Fruit fly (Drosophila melanogaster) whole organism, embryonic: Measurements from ENCODE around the gene CG31637.

Experiments used
- Asciz ChIP-seq: fragments of 200-800 bp; sonication (Bioruptor generic); optimal IDR thresholded peaks from 2 replicates; lab custom pipeline; 2017; ENCODE audit warnings: missing biosample characterization, mild to moderate bottlenecking, missing genetic modification characterization, missing genetic modification reagents
- Atf6 ChIP-seq: fragments of 200-800 bp; sonication (Bioruptor generic); IDR thresholded peaks from 2 replicates; pipeline ENCODE4 v1.3.6; 2022; ENCODE audit warnings: missing biosample characterization, missing genetic modification characterization
- CG10959 ChIP-seq: fragments of 200-800 bp; sonication (Bioruptor generic); IDR thresholded peaks from 2 replicates; pipeline ENCODE4 v1.3.6; 2022; ENCODE audit warnings: missing biosample characterization, missing genetic modification characterization
- CG12155 ChIP-seq: fragments of 200-800 bp; sonication (Bioruptor generic); optimal IDR thresholded peaks from 3 replicates; lab custom pipeline; 2016; ENCODE audit warnings: missing biosample characterization, missing genetic modification characterization
- CG13287 ChIP-seq: fragments of 200-800 bp; sonication (Bioruptor generic); IDR thresholded peaks from 2 replicates; pipeline ENCODE4 v1.3.6; 2022; ENCODE audit warnings: missing biosample characterization, missing genetic modification characterization; ENCODE audit not compliant: partially characterized antibody
- CG1647 ChIP-seq: fragments of 200-800 bp; sonication (Bioruptor generic); optimal IDR thresholded peaks from 3 replicates; lab custom pipeline; 2016; ENCODE audit warnings: missing biosample characterization, missing genetic modification characterization
- CG16815 ChIP-seq: fragments of 200-800 bp; sonication (Bioruptor generic); optimal IDR thresholded peaks from 3 replicates; lab custom pipeline; 2017; ENCODE audit warnings: missing biosample characterization, mild to moderate bottlenecking, missing genetic modification characterization
- CG18476 ChIP-seq: fragments of 200-800 bp; sonication (Bioruptor generic); optimal IDR thresholded peaks from 2 replicates; lab custom pipeline; 2016; ENCODE audit warnings: missing biosample characterization, mild to moderate bottlenecking, missing genetic modification characterization
- CG31224 ChIP-seq: fragments of 200-800 bp; sonication (Bioruptor generic); IDR thresholded peaks from 2 replicates; pipeline ENCODE4 v1.3.6; 2022; ENCODE audit warnings: missing biosample characterization, missing genetic modification characterization
- CG3163 ChIP-seq: fragments of 200-800 bp; sonication (Bioruptor generic); optimal IDR thresholded peaks from 3 replicates; lab custom pipeline; 2016; ENCODE audit warnings: missing biosample characterization, missing genetic modification characterization
- CG32767 ChIP-seq: fragments of 200-800 bp; sonication (Bioruptor generic); IDR thresholded peaks from 2 replicates; pipeline ENCODE4 v1.3.6; 2022; ENCODE audit warnings: missing biosample characterization, missing genetic modification characterization
- CG33213 ChIP-seq: fragments of 200-800 bp; sonication (Bioruptor generic); optimal IDR thresholded peaks from 3 replicates; lab custom pipeline; 2016; ENCODE audit warnings: missing biosample characterization, missing genetic modification characterization
- CG3995 ChIP-seq: fragments of 200-800 bp; sonication (Bioruptor generic); optimal IDR thresholded peaks from 3 replicates; lab custom pipeline; 2016; ENCODE audit warnings: missing biosample characterization, missing genetic modification characterization
- CG42726 ChIP-seq: fragments of 200-800 bp; sonication (Bioruptor generic); IDR thresholded peaks from 2 replicates; pipeline ENCODE4 v1.3.6; 2022; ENCODE audit warnings: missing biosample characterization, missing genetic modification characterization; ENCODE audit not compliant: partially characterized antibody
- CG6791 ChIP-seq: fragments of 200-800 bp; sonication (Bioruptor generic); IDR thresholded peaks from 3 replicates; pipeline ENCODE4 v1.3.6; 2022; ENCODE audit warnings: missing biosample characterization, missing genetic modification characterization; ENCODE audit not compliant: partially characterized antibody
- CG8944 ChIP-seq: fragments of 200-800 bp; sonication (Bioruptor generic); optimal IDR thresholded peaks from 3 replicates; lab custom pipeline; 2016; ENCODE audit warnings: missing biosample characterization, missing genetic modification characterization
- Chrac-16 ChIP-seq: fragments of 200-800 bp; sonication (Bioruptor generic); optimal IDR thresholded peaks from 3 replicates; lab custom pipeline; 2016; ENCODE audit warnings: missing biosample characterization, missing genetic modification characterization
- CoRest ChIP-seq: fragments of 200-800 bp; sonication (Bioruptor generic); optimal IDR thresholded peaks from 3 replicates; lab custom pipeline; 2018; ENCODE audit warnings: missing biosample characterization, mild to moderate bottlenecking, missing genetic modification characterization, moderate library complexity
- E2f2 ChIP-seq: fragments of 200-800 bp; sonication (Bioruptor generic); IDR thresholded peaks from 2 replicates; pipeline ENCODE4 v1.3.6; 2022; ENCODE audit warnings: missing biosample characterization, missing genetic modification characterization
- ERR ChIP-seq: fragments of 200-800 bp; sonication (Bioruptor generic); optimal IDR thresholded peaks from 2 replicates; lab custom pipeline; 2016; ENCODE audit warnings: missing biosample characterization, missing genetic modification characterization
- Fer1 ChIP-seq: fragments of 200-800 bp; sonication (Bioruptor generic); optimal IDR thresholded peaks from 2 replicates; lab custom pipeline; 2017; ENCODE audit warnings: missing biosample characterization, mild to moderate bottlenecking, missing genetic modification characterization
- Gug ChIP-seq: fragments of 200-800 bp; sonication (Bioruptor generic); IDR thresholded peaks from 4 replicates; pipeline ENCODE4 v1.3.6; 2022; ENCODE audit warnings: missing biosample characterization, missing genetic modification characterization
- Hey ChIP-seq: fragments of 200-800 bp; sonication (Bioruptor generic); optimal IDR thresholded peaks from 3 replicates; lab custom pipeline; 2018; ENCODE audit warnings: missing biosample characterization, mild to moderate bottlenecking, missing genetic modification characterization
- Kr ChIP-seq: fragments of 200-800 bp; sonication (Bioruptor generic); optimal IDR thresholded peaks from 2 replicates; lab custom pipeline; 2017; ENCODE audit warnings: missing biosample characterization, mild to moderate bottlenecking, missing genetic modification characterization
- MBD-R2 ChIP-seq: fragments of 200-800 bp; sonication (Bioruptor generic); IDR thresholded peaks from 2 replicates; pipeline ENCODE4 v1.3.6; 2022; ENCODE audit warnings: missing biosample characterization, missing genetic modification characterization
- Med ChIP-seq: fragments of 200-800 bp; sonication (Bioruptor generic); peaks from one replicate; lab custom pipeline; 2016; ENCODE audit warnings: missing biosample characterization, missing genetic modification characterization, mild to moderate bottlenecking, inconsistent platforms, moderate library complexity
- Pdp1 ChIP-seq, 2 experiments: fragments of 200-800 bp; sonication (Bioruptor generic); optimal IDR thresholded peaks; 3 replicates each; lab custom pipeline; 2016; ENCODE audit warnings: missing biosample characterization in 2 of 2, missing genetic modification characterization in 2 of 2, mild to moderate bottlenecking in 1 of 2, moderate library complexity in 1 of 2
- Rx ChIP-seq: fragments of 200-800 bp; sonication (Bioruptor generic); IDR thresholded peaks from 2 replicates; pipeline ENCODE4 v1.3.6; 2022; ENCODE audit warnings: missing biosample characterization, missing genetic modification characterization
- Side ChIP-seq: fragments of 200-800 bp; sonication (Bioruptor generic); optimal IDR thresholded peaks from 2 replicates; lab custom pipeline; 2016; ENCODE audit warnings: missing biosample characterization, missing genetic modification characterization
- Stat92E ChIP-seq, 3 experiments: fragments of >200 bp in 2 of 3; fragments of 200-800 bp in 1 of 3; sonication (Bioruptor generic) in 1 of 3; optimal IDR thresholded peaks; 2 replicates each; lab custom pipeline; 2017 to 2019; ENCODE audit warnings: missing biosample characterization in 3 of 3, missing genetic modification characterization in 3 of 3, mild to moderate bottlenecking in 1 of 3, moderate library complexity in 1 of 3
- az2 ChIP-seq: fragments of 200-800 bp; sonication (Bioruptor generic); optimal IDR thresholded peaks from 3 replicates; lab custom pipeline; 2016; ENCODE audit warnings: missing biosample characterization, missing genetic modification characterization
- caup ChIP-seq: fragments of 200-800 bp; sonication (Bioruptor generic); optimal IDR thresholded peaks from 3 replicates; lab custom pipeline; 2017; ENCODE audit warnings: missing biosample characterization, mild to moderate bottlenecking, missing genetic modification characterization, moderate library complexity; ENCODE audit not compliant: severe bottlenecking
- dan ChIP-seq: fragments of 200-800 bp; sonication (Bioruptor generic); IDR thresholded peaks from 2 replicates; pipeline ENCODE4 v1.3.6; 2022; ENCODE audit warnings: missing biosample characterization, missing genetic modification characterization
- dimm ChIP-seq: fragments of 200-800 bp; sonication (Bioruptor generic); IDR thresholded peaks from 2 replicates; pipeline ENCODE4 v1.3.6; 2022; ENCODE audit warnings: missing biosample characterization, missing genetic modification characterization
- eve ChIP-seq, 2 experiments: fragments of >200 bp; optimal IDR thresholded peaks; 2 replicates each; lab custom pipeline; 2017; ENCODE audit warnings: missing biosample characterization in 2 of 2, missing genetic modification characterization in 2 of 2
- exex ChIP-seq: fragments of 200-800 bp; sonication (Bioruptor generic); optimal IDR thresholded peaks from 4 replicates; lab custom pipeline; 2018; ENCODE audit warnings: missing biosample characterization, mild to moderate bottlenecking, missing genetic modification characterization, moderate library complexity
- ftz-f1 ChIP-seq: fragments of 200-800 bp; sonication (Bioruptor generic); optimal IDR thresholded peaks from 2 replicates; lab custom pipeline; 2016; ENCODE audit warnings: missing biosample characterization, missing genetic modification characterization
- gem ChIP-seq: fragments of 200-800 bp; sonication (Bioruptor generic); optimal IDR thresholded peaks from 2 replicates; lab custom pipeline; 2019; ENCODE audit warnings: missing biosample characterization, mild to moderate bottlenecking, missing genetic modification characterization, moderate library complexity
- gro ChIP-seq: fragments of 200-800 bp; sonication (Bioruptor generic); optimal IDR thresholded peaks from 2 replicates; lab custom pipeline; 2016; ENCODE audit warnings: missing biosample characterization, missing genetic modification characterization
- gsb ChIP-seq: fragments of 200-800 bp; sonication (Bioruptor generic); IDR thresholded peaks from 2 replicates; pipeline ENCODE4 v1.3.6; 2022; ENCODE audit warnings: missing biosample characterization, missing genetic modification characterization
- her ChIP-seq: fragments of 200-800 bp; sonication (Bioruptor generic); optimal IDR thresholded peaks from 2 replicates; lab custom pipeline; 2016; ENCODE audit warnings: missing biosample characterization, missing genetic modification characterization
- hkb ChIP-seq, 2 experiments: fragments of 200-800 bp in 1 of 2; fragments of >200 bp in 1 of 2; sonication (Bioruptor generic) in 1 of 2; IDR thresholded peaks in 1 of 2; optimal IDR thresholded peaks in 1 of 2; 2 replicates each; pipeline versions ENCODE4 v1.3.6 to Lab custom; 2017 to 2022; ENCODE audit warnings: missing biosample characterization in 1 of 2, missing genetic modification characterization in 1 of 2
- hth ChIP-seq: fragments of >200 bp; optimal IDR thresholded peaks from 2 replicates; lab custom pipeline; 2017; ENCODE audit warnings: inconsistent platforms
- lov ChIP-seq, 2 experiments: fragments of 200-800 bp in 1 of 2; fragments of >200 bp in 1 of 2; sonication (Bioruptor generic) in 1 of 2; IDR thresholded peaks in 1 of 2; optimal IDR thresholded peaks in 1 of 2; 2 replicates in 1 of 2; 3 replicates in 1 of 2; pipeline versions ENCODE4 v1.3.6 to Lab custom; 2017 to 2022; ENCODE audit warnings: missing biosample characterization in 1 of 2, missing genetic modification characterization in 1 of 2
- nau ChIP-seq: fragments of 200-800 bp; sonication (Bioruptor generic); optimal IDR thresholded peaks from 3 replicates; lab custom pipeline; 2017; ENCODE audit warnings: missing biosample characterization, mild to moderate bottlenecking, missing genetic modification characterization, missing genetic modification reagents
- nerfin-2 ChIP-seq: fragments of 200-800 bp; sonication (Bioruptor generic); IDR thresholded peaks from 2 replicates; pipeline ENCODE4 v1.3.6; 2022; ENCODE audit warnings: missing biosample characterization, missing genetic modification characterization; ENCODE audit not compliant: partially characterized antibody
- nmo ChIP-seq: fragments of 200-800 bp; sonication (Bioruptor generic); optimal IDR thresholded peaks from 2 replicates; lab custom pipeline; 2018; ENCODE audit warnings: missing biosample characterization, mild to moderate bottlenecking, missing genetic modification characterization, moderate library complexity
- pb ChIP-seq: fragments of 200-800 bp; sonication (Bioruptor generic); optimal IDR thresholded peaks from 3 replicates; lab custom pipeline; 2016; ENCODE audit warnings: missing biosample characterization, missing genetic modification characterization
- sr ChIP-seq: fragments of 200-800 bp; sonication (Bioruptor generic); IDR thresholded peaks from 3 replicates; pipeline ENCODE4 v1.3.6; 2022; ENCODE audit warnings: missing biosample characterization, missing genetic modification characterization
- stwl ChIP-seq: fragments of 200-800 bp; sonication (Bioruptor generic); optimal IDR thresholded peaks from 3 replicates; lab custom pipeline; 2018; ENCODE audit warnings: missing biosample characterization, mild to moderate bottlenecking, missing genetic modification characterization, moderate library complexity

Gene CG31637

dm6 chr2L:6461497-6461896 lies 37.0 kb upstream of the CG31637 start (continued):
- TF ChIP-seq CG3995 (GFP tag; lab: Kevin White, UChicago) (no peak), CG8944 (GFP tag; lab: Kevin White, UChicago) (no peak), Gug (no peak), hkb (optimal IDR thresholded peaks at IDR 0.05; lab: Kevin White, UChicago) (no peak), hkb (GFP tag; IDR thresholded peaks at IDR 0.05; lab: Robert Waterston, UW) (peak; percentile 35; the same call in 1 of the 2 replicates), E2f2 (GFP tag; lab: Robert Waterston, UW) (no peak; the same call in 1 of the 2 replicates), CG3163 (GFP tag; lab: Kevin White, UChicago) (no peak), Hey (tag; lab: Kevin White, UChicago) (no peak), nerfin-2 (GFP tag; lab: Robert Waterston, UW) (no peak), CG6791 (GFP tag; lab: Robert Waterston, UW) (0 out of 3 replicates have a peak, but pooled peaks have one; percentile 32), eve (GFP tag; optimal IDR thresholded peaks at IDR 0.05; lab: Kevin White, UChicago) (no peak), Med (peak; percentile 84), ERR (GFP tag; lab: Kevin White, UChicago) (no peak), gsb (no peak), sr (GFP tag; lab: Robert Waterston, UW) (0 out of 3 replicates have a peak, but pooled peaks have one; percentile 23), CG31224 (GFP tag; lab: Robert Waterston, UW) (no peak), stwl (no peak), CG10959 (GFP tag; lab: Robert Waterston, UW) (no peak), ftz-f1 (GFP tag; lab: Kevin White, UChicago) (no peak), Side (GFP tag; lab: Kevin White, UChicago) (no peak), CG33213 (GFP tag; lab: Kevin White, UChicago) (peak; percentile 33), exex (no peak), CG16815 (GFP tag; lab: Kevin White, UChicago) (no peak), Asciz (GFP tag; lab: Kevin White, UChicago) (peak; percentile 73), her (GFP tag; lab: Kevin White, UChicago) (no peak), CG42726 (GFP tag; lab: Robert Waterston, UW) (no peak), CG1647 (GFP tag; lab: Kevin White, UChicago) (no peak), nmo (GFP tag; lab: Kevin White, UChicago) (peak; percentile 9), Kr (GFP tag; lab: Kevin White, UChicago) (no peak), CG32767 (GFP tag; lab: Robert Waterston, UW) (no peak), caup (GFP tag; lab: Kevin White, UChicago) (peak; percentile 7), CG13287 (GFP tag; lab: Robert Waterston, UW) (no peak), Pdp1 (GFP tag; optimal IDR thresholded peaks at IDR 0.05; lab: Kevin White, UChicago) (no peak), dimm (GFP tag; lab: Robert Waterston, UW) (no peak), az2 (no peak), Chrac-16 (GFP tag; lab: Kevin White, UChicago) (no peak), gro (GFP tag; lab: Kevin White, UChicago) (no peak), CG12155 (GFP tag; lab: Kevin White, UChicago) (no peak), MBD-R2 (GFP tag; lab: Robert Waterston, UW) (no peak), dan (GFP tag; lab: Robert Waterston, UW) (no peak), Atf6 (no peak), hth (no peak), Stat92E (GFP tag; optimal IDR thresholded peaks at IDR 0.05; lab: Kevin White, UChicago) (no peak), lov (optimal IDR thresholded peaks at IDR 0.05; lab: Kevin White, UChicago) (no peak), lov (GFP tag; IDR thresholded peaks at IDR 0.05; lab: Robert Waterston, UW) (no peak), gem (tag; lab: Kevin White, UChicago) (peak; percentile 23), Fer1 (GFP tag; lab: Kevin White, UChicago) (peak; percentile 52), CoRest (tag; lab: Kevin White, UChicago) (no peak), Rx (GFP tag; lab: Robert Waterston, UW) (no peak), nau (GFP tag; lab: Kevin White, UChicago) (peak; percentile 56), CG18476 (GFP tag; lab: Kevin White, UChicago) (no peak), pb (no peak)
